Worm (Caenorhabditis elegans) whole organism, young adult: ENCODE measurements around the gene gpd-2.

Source experiments
- attf-5 ChIP-seq: fragments of 200-800 bp; sonication (Bioruptor generic); optimal IDR thresholded peaks from 2 replicates; lab custom pipeline; 2018; ENCODE audit warnings: mild to moderate bottlenecking, missing genetic modification characterization, missing compliant biosample characterization
- ccch-3 ChIP-seq: fragments of 200-800 bp; sonication (Bioruptor generic); optimal IDR thresholded peaks from 2 replicates; lab custom pipeline; 2018; ENCODE audit warnings: mild to moderate bottlenecking, missing genetic modification characterization, missing compliant biosample characterization
- dpff-1 ChIP-seq: sonication (generic microtip); optimal IDR thresholded peaks from 2 replicates; lab custom pipeline; 2017; ENCODE audit warnings: mild to moderate bottlenecking, missing genetic modification characterization, missing compliant biosample characterization
- ekl-4 ChIP-seq: fragments of 200-800 bp; sonication (Bioruptor generic); IDR thresholded peaks from 2 replicates; pipeline ENCODE4 v1.3.6; 2022; ENCODE audit warnings: missing genetic modification reagents, missing genetic modification characterization, missing compliant biosample characterization
- fkh-3 ChIP-seq: sonication (generic microtip); optimal IDR thresholded peaks from 2 replicates; lab custom pipeline; 2016; ENCODE audit warnings: mild to moderate bottlenecking, missing genetic modification characterization, missing compliant biosample characterization
- lin-35 ChIP-seq, 3 experiments: fragments of 150-350 bp in 2 of 3; sonication (generic microtip) in 1 of 3; optimal IDR thresholded peaks; 2 replicates each; lab custom pipeline; 2014 to 2018; ENCODE audit warnings: missing biosample characterization in 3 of 3, missing genetic modification characterization in 3 of 3, missing genetic modification reagents in 3 of 3
- nfya-1 ChIP-seq: sonication (generic microtip); optimal IDR thresholded peaks from 2 replicates; lab custom pipeline; 2017; ENCODE audit warnings: antibody characterized with exemption, missing compliant biosample characterization, missing genetic modification characterization, borderline replicate concordance; ENCODE audit not compliant: insufficient read depth
- nfya-2 ChIP-seq: fragments of 200-800 bp; sonication (Bioruptor generic); IDR thresholded peaks from 2 replicates; pipeline ENCODE4 v1.3.6; 2022; ENCODE audit warnings: missing genetic modification reagents, missing genetic modification characterization, missing compliant biosample characterization
- pha-4 ChIP-seq: fragments of 150-350 bp; sonication (generic microtip); optimal IDR thresholded peaks from 2 replicates; lab custom pipeline; 2014; ENCODE audit warnings: missing biosample characterization, missing genetic modification reagents, missing genetic modification characterization
- snpc-3.4 ChIP-seq: sonication (generic microtip); optimal IDR thresholded peaks from 2 replicates; lab custom pipeline; 2017; ENCODE audit warnings: missing genetic modification characterization, mild to moderate bottlenecking, missing compliant biosample characterization, antibody characterized with exemption, moderate library complexity, missing genotype, missing genetic modification reagents
- unc-62 ChIP-seq: fragments of 150-350 bp; optimal IDR thresholded peaks from 2 replicates; lab custom pipeline; 2014; ENCODE audit warnings: missing biosample characterization, missing genetic modification reagents, missing genetic modification characterization

DNA sequence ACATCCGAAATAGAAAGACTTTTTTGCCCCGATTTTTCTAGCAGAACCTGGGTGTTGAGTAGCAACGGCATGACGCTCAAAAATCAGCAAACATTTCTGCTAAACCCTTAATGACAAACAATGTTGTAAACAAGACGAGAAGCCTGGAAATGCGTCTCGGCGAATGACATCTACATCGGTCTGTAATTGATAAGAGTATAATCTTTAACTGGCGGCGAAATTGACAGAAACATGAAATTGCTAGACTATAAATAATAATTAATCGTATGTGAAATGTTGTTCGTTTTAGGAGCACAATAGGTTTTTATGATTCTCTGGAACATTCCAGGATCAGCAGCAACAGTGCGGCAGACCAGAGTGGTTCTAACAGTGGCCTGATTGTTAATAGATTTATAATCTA is 27.2 kb upstream of the gpd-2 start:
- TF ChIP-seq attf-5 (GFP tag; lab: Kevin White, UChicago) (no peak), lin-35 (GFP tag; optimal IDR thresholded peaks at IDR 0.05; lab: Kevin White, UChicago) (no peak), dpff-1 (tag; lab: Kevin White, UChicago) (no peak), snpc-3.4 (tag; lab: Kevin White, UChicago) (no peak), nfya-1 (tag; lab: Kevin White, UChicago) (no peak), fkh-3 (tag; lab: Kevin White, UChicago) (no peak), unc-62 (GFP tag; lab: Kevin White, UChicago) (no peak), ccch-3 (GFP tag; lab: Kevin White, UChicago) (no peak), nfya-2 (GFP tag; lab: Robert Waterston, UW) (no peak), ekl-4 (GFP tag; lab: Robert Waterston, UW) (no peak), pha-4 (tag; lab: Kevin White, UChicago) (no peak)
